Worm (Caenorhabditis elegans): Measurements from ENCODE around the gene C05D11.8.

Gene C05D11.8

DNA sequence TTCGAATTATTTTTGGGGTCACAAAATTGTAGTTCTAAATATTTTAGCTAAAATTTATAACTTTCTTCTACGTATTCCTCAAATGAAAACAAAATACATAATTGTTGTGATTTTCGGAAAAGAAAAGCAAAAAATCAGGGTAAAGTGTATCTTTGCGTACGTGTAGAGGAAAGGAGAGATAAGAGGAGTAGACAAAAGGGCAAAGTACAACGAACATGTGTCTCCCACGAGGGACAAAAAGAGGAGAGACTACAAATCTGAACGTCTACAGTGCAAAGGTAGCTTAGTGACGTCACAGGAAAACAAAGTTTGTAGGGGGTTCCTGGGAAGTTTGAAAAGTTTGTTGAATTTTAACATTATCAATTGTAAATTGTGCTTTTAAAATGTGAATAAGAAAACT, 20.4 kb upstream of the C05D11.8 start (continued):
- no peak for TF ChIP-seq ceh-62 (tag; optimal IDR thresholded peaks at IDR 0.05)
- TF ChIP-seq spr-3 (GFP tag; optimal IDR thresholded peaks at IDR 0.05), result no peak
- TF ChIP-seq zag-1 (tag; optimal IDR thresholded peaks at IDR 0.05), result no peak
- no peak for TF ChIP-seq ZK337.2 (GFP tag; IDR thresholded peaks at IDR 0.05)
- no peak for TF ChIP-seq ceh-32 (tag; optimal IDR thresholded peaks at IDR 0.05; ENCODE audit: poor library complexity)
- no peak for TF ChIP-seq F10B5.3 (tag; optimal IDR thresholded peaks at IDR 0.05)
- TF ChIP-seq tra-1 (GFP tag; IDR thresholded peaks at IDR 0.05), result peak; percentile 82
- no peak for TF ChIP-seq ztf-11 (tag; optimal IDR thresholded peaks at IDR 0.05)
- TF ChIP-seq ctbp-1 (GFP tag; IDR thresholded peaks at IDR 0.05), result no peak
- no peak for TF ChIP-seq madf-9 (GFP tag; conservative IDR thresholded peaks at IDR 0.05)
- TF ChIP-seq set-16 (GFP tag; IDR thresholded peaks at IDR 0.05), result no peak
- no peak for TF ChIP-seq nhr-25 (tag; optimal IDR thresholded peaks at IDR 0.05; ENCODE audit: borderline replicate concordance, insufficient read depth)
- TF ChIP-seq Y5F2A.4 (GFP tag; optimal IDR thresholded peaks at IDR 0.05), result no peak
- TF ChIP-seq attf-4 (tag; optimal IDR thresholded peaks at IDR 0.05), result no peak
- no peak for TF ChIP-seq php-3 (GFP tag; IDR thresholded peaks at IDR 0.05)
- TF ChIP-seq dve-1 (tag; optimal IDR thresholded peaks at IDR 0.05; ENCODE audit: insufficient read depth), result peak; percentile 79
- TF ChIP-seq nhr-6 (tag; optimal IDR thresholded peaks at IDR 0.05), result peak; percentile 33
- no peak for TF ChIP-seq Y48G9A.11 (GFP tag; IDR thresholded peaks at IDR 0.05)
- TF ChIP-seq R02D3.7 (tag; optimal IDR thresholded peaks at IDR 0.05), result no peak
- peak; percentile 57 to 93 for TF ChIP-seq mdl-1 (tag; optimal IDR thresholded peaks at IDR 0.05)
- no peak for TF ChIP-seq ztf-7 (tag; optimal IDR thresholded peaks at IDR 0.05)
- TF ChIP-seq spr-1 (tag; optimal IDR thresholded peaks at IDR 0.05), result no peak
- TF ChIP-seq lsy-2 (tag; optimal IDR thresholded peaks at IDR 0.05), result peak in 1 of 2 experiments; percentile 73
- no peak for TF ChIP-seq lin-39 (tag; optimal IDR thresholded peaks at IDR 0.05)
- TF ChIP-seq daf-8 (GFP tag; IDR thresholded peaks at IDR 0.05), result no peak
- TF ChIP-seq cey-2 (tag; optimal IDR thresholded peaks at IDR 0.05; ENCODE audit: borderline replicate concordance, insufficient read depth), result peak; percentile 24
- no peak for TF ChIP-seq D1046.2 (GFP tag; IDR thresholded peaks at IDR 0.05)
- TF ChIP-seq Y75B8A.6 (GFP tag; IDR thresholded peaks at IDR 0.05), result no peak
- TF ChIP-seq skn-1 (tag; optimal IDR thresholded peaks at IDR 0.05), result no peak
- no peak for TF ChIP-seq unc-130 (GFP tag; optimal IDR thresholded peaks at IDR 0.05)
- TF ChIP-seq zip-11 (GFP tag; IDR thresholded peaks at IDR 0.05), result no peak
- TF ChIP-seq ceh-44 (GFP tag; IDR thresholded peaks at IDR 0.05), result no peak
- TF ChIP-seq nhr-42 (GFP tag; IDR thresholded peaks at IDR 0.05), result 0 out of 2 replicates have a peak, but pooled peaks have one; percentile 22
- peak; percentile 39; the same call in 1 of the 2 replicates for TF ChIP-seq lin-1 (GFP tag; IDR thresholded peaks at IDR 0.05)
- TF ChIP-seq T20F7.1 (GFP tag; optimal IDR thresholded peaks at IDR 0.05), result peak; percentile 53
- peak; percentile 78 for TF ChIP-seq dmd-6 (GFP tag; IDR thresholded peaks at IDR 0.05)
- no peak for TF ChIP-seq zip-2 (tag; optimal IDR thresholded peaks at IDR 0.05)
- TF ChIP-seq nhr-111 (GFP tag; optimal IDR thresholded peaks at IDR 0.05), result no peak
- TF ChIP-seq unc-62 (GFP tag; optimal IDR thresholded peaks at IDR 0.05 in 1 of 2), result no peak
- TF ChIP-seq unc-62 (tag; optimal IDR thresholded peaks at IDR 0.05), result no peak
- TF ChIP-seq lin-29 (GFP tag; IDR thresholded peaks at IDR 0.05), result no peak
- TF ChIP-seq tag-97 (GFP tag; IDR thresholded peaks at IDR 0.05), result no peak
- TF ChIP-seq pha-4 (GFP tag; IDR thresholded peaks at IDR 0.05), result no peak
- TF ChIP-seq pha-4 (tag; optimal IDR thresholded peaks at IDR 0.05), result no peak
- TF ChIP-seq egl-43 (GFP tag; IDR thresholded peaks at IDR 0.05), result no peak
- peak; percentile 50 for TF ChIP-seq lin-38 (GFP tag; IDR thresholded peaks at IDR 0.05)
- no peak for TF ChIP-seq F44E2.7 (GFP tag; IDR thresholded peaks at IDR 0.05)
- peak; percentile 33 for TF ChIP-seq dpl-1 (GFP tag; optimal IDR thresholded peaks at IDR 0.05)
- TF ChIP-seq jun-1 (tag; optimal IDR thresholded peaks at IDR 0.05), result peak; percentile 36
- TF ChIP-seq nhr-76 (tag; optimal IDR thresholded peaks at IDR 0.05), result no peak
- peak; percentile 52 for TF ChIP-seq lin-13 (GFP tag; optimal IDR thresholded peaks at IDR 0.05)
- no peak for TF ChIP-seq nhr-41 (GFP tag; IDR thresholded peaks at IDR 0.05)

All from whole organism, L4 larva.